Fruit fly (Drosophila melanogaster): ENCODE results near the gene CG3842.

The CG3842 gene

DNA sequence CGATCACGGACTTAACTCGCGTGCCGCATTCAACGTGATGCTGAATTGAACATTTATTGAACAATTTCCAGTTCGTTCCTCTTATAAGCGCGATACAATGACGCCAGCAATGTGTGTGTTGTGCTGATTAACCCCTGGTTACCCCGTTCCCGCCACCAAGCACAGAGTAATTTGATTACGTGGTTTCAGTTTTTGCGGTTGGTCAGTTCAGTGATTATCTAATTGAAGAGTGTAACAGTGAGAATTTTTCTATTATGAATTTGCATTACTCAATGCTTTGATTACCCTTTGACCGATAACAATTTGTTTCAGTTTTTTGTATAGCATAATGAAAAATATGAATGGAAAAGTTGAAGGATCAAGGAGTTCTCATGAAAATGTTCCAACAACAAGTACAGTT, at the start of gene CG3842:
Gene CG3842 (plus strand): TSS at position 61 of the 400 bp plus-strand sequence.
- no peak for TF ChIP-seq eg (GFP tag; IDR thresholded peaks at IDR 0.05)
- peak; percentile 75 for TF ChIP-seq svp (GFP tag)
- TF ChIP-seq CG4318 (GFP tag; optimal IDR thresholded peaks at IDR 0.05), result no peak
- peak; percentile 16 for TF ChIP-seq vri (GFP tag; optimal IDR thresholded peaks at IDR 0.05)

dm6 chrX:6287842-6288241, 49.7 kb upstream of the CG3842 start, which contains the start of the genes Top3beta and wuho:
Gene Top3beta (minus strand): TSS chrX:6287990.
Gene wuho (plus strand): TSS chrX:6288100.
- TF ChIP-seq fd85E (GFP tag; optimal IDR thresholded peaks at IDR 0.05) (no peak), acj6 (GFP tag; optimal IDR thresholded peaks at IDR 0.05) (no peak), Sox15 (GFP tag; optimal IDR thresholded peaks at IDR 0.05) (no peak), fd59A (GFP tag; optimal IDR thresholded peaks at IDR 0.05) (no peak), dsx (GFP tag; optimal IDR thresholded peaks at IDR 0.05; ENCODE audit: poor library complexity, severe bottlenecking) (peak; percentile 49), dac (GFP tag; optimal IDR thresholded peaks at IDR 0.05) (no peak), lz (GFP tag; optimal IDR thresholded peaks at IDR 0.05) (peak; percentile 32), CG9139 (GFP tag; optimal IDR thresholded peaks at IDR 0.05) (no peak), CG11902 (GFP tag; optimal IDR thresholded peaks at IDR 0.05) (no peak), fkh (GFP tag; optimal IDR thresholded peaks at IDR 0.05) (no peak), vri (GFP tag; optimal IDR thresholded peaks at IDR 0.05) (no peak), esn (GFP tag; optimal IDR thresholded peaks at IDR 0.05) (peak; percentile 48), Eip93F (GFP tag; optimal IDR thresholded peaks at IDR 0.05) (no peak), CG8632 (GFP tag; optimal IDR thresholded peaks at IDR 0.05) (no peak), Sox14 (GFP tag; optimal IDR thresholded peaks at IDR 0.05) (peak; percentile 24), CG15336 (GFP tag; IDR thresholded peaks at IDR 0.05) (no peak; the same call in 1 of the 2 replicates), cyc (GFP tag; optimal IDR thresholded peaks at IDR 0.05) (peak; percentile 28), CG16779 (tag; optimal IDR thresholded peaks at IDR 0.05) (no peak), Blimp-1 (GFP tag; optimal IDR thresholded peaks at IDR 0.05) (no peak), CG1621 (tag; optimal IDR thresholded peaks at IDR 0.05) (peak; percentile 98), CG31627 (GFP tag; optimal IDR thresholded peaks at IDR 0.05) (peak; percentile 7), Eip78C (GFP tag) (peak; percentile 7), CG3919 (GFP tag; optimal IDR thresholded peaks at IDR 0.05) (no peak), CG6792 (GFP tag; optimal IDR thresholded peaks at IDR 0.05) (no peak), CG32006 (GFP tag; optimal IDR thresholded peaks at IDR 0.05) (no peak), CG6163 (GFP tag; IDR thresholded peaks at IDR 0.05) (0 out of 3 replicates have a peak, but pooled peaks have one; percentile 29)

DNA sequence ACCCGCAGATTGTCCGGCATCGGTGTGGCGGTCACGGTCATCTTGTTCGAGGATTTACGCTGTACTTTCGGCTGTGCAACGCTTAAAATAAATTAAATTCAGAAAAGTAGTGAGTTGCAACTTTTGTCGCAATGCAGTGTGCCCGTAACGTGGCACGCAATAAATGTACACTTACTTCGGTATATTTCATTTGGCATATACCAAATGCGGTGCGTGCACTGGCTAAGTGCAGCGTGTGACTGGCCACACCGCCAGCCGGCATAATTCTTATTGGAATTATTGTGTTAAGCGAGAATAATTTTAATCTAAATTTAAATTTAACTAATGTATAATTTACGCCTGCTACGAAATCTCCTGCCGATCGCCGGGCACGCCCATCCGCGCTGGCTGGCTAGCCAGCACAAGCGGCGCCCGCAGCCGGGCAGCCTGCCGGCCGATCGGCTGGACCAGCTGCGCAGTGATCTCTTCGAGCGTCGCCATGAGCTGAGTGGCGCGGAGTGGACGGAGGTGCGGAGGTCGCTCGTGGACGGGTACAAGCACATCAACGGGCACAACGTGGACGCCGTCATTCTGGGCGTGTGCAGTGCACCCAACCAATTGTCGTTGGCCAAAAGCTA, 46.4 kb upstream of the CG3842 start, which contains the start of the genes Rpt4 and mldr:
Gene Rpt4 (minus strand): TSS at position 163 of the 617 bp plus-strand sequence.
Gene mldr (plus strand): TSS at position 221 of the 617 bp plus-strand sequence.
- TF ChIP-seq dsx (GFP tag; optimal IDR thresholded peaks at IDR 0.05; ENCODE audit: poor library complexity, severe bottlenecking) (peak; percentile 56), Sox14 (GFP tag; optimal IDR thresholded peaks at IDR 0.05) (peak; percentile 5), CG32006 (GFP tag; optimal IDR thresholded peaks at IDR 0.05) (no peak)

- TF ChIP-seq net (GFP tag; optimal IDR thresholded peaks at IDR 0.05), result no peak
- TF ChIP-seq Met (GFP tag; optimal IDR thresholded peaks at IDR 0.05), result no peak
- TF ChIP-seq CG7368 (GFP tag; optimal IDR thresholded peaks at IDR 0.05), result no peak
- TF ChIP-seq Sox102F (GFP tag; optimal IDR thresholded peaks at IDR 0.05), result no peak
These were observed 43.3 kb upstream of the CG3842 start, which contains the start of gene CG15892 for dm6 chrX:6294243-6294642. Gene CG15892 (minus strand): TSS chrX:6294343.

DNA sequence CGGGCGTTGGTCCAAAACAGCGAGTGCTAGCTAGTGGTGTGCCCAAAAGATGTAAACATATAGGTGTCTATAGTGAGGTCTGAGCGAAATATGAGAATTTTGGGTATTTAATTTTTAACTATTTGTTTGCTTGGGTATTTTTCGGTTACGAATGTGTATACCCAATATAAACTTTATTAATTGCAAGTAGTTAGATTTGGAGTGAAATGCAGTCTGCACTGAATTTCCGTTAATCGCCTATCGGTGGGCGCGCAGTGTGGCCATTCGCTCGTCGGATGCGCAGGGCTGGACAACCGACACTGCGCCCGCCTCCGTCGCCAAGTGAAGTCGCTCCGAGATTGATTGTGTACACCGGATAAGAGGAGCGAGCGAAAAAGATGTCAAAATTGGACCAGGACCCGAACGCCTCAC, 42.4 kb upstream of the CG3842 start, which contains the start of the genes CG15891 and CG3815:
Gene CG15891 (minus strand): TSS at position 217 of the 411 bp plus-strand sequence.
Gene CG3815 (plus strand): TSS at position 261 of the 411 bp plus-strand sequence.
- TF ChIP-seq Hr39 (GFP tag; optimal IDR thresholded peaks at IDR 0.05) (peak; percentile 56), CG16779 (tag; optimal IDR thresholded peaks at IDR 0.05) (no peak), fd85E (GFP tag; optimal IDR thresholded peaks at IDR 0.05) (no peak), CG15336 (GFP tag; IDR thresholded peaks at IDR 0.05) (peak; percentile 27; the same call in 1 of the 2 replicates), Sox14 (GFP tag; optimal IDR thresholded peaks at IDR 0.05) (peak; percentile 70), eg (GFP tag; IDR thresholded peaks at IDR 0.05) (peak; percentile 58; the same call in 1 of the 3 replicates), Hr4 (GFP tag; optimal IDR thresholded peaks at IDR 0.05) (no peak), spab (GFP tag; optimal IDR thresholded peaks at IDR 0.05) (no peak), CG6808 (GFP tag; optimal IDR thresholded peaks at IDR 0.05) (no peak), Ets96B (tag; optimal IDR thresholded peaks at IDR 0.05) (peak; percentile 35), Eip78C (GFP tag) (no peak), Gug (GFP tag; IDR thresholded peaks at IDR 0.05) (no peak), CG10669 (GFP tag; optimal IDR thresholded peaks at IDR 0.05) (no peak), CG1621 (tag; optimal IDR thresholded peaks at IDR 0.05) (peak; percentile 66), Eip93F (GFP tag; optimal IDR thresholded peaks at IDR 0.05) (no peak), Sox102F (GFP tag; optimal IDR thresholded peaks at IDR 0.05) (no peak), CG11294 (GFP tag; IDR thresholded peaks at IDR 0.05) (peak; percentile 14; the same call in 1 of the 2 replicates), Ets21C (GFP tag; optimal IDR thresholded peaks at IDR 0.05) (no peak)

Data from whole organism, prepupa.